Fruit fly (Drosophila melanogaster): Measurements from ENCODE around the gene GILT2.

The GILT2 gene

dm6 chr3R:23724843-23725506, 46.3 kb downstream of the GILT2 start:
- TF ChIP-seq CTCF (optimal IDR thresholded peaks at IDR 0.05) (no peak), CG8478 (optimal IDR thresholded peaks at IDR 0.05) (no peak)

- no peak for TF ChIP-seq CTCF (optimal IDR thresholded peaks at IDR 0.05)
- no peak for TF ChIP-seq CG8478 (optimal IDR thresholded peaks at IDR 0.05)
These were observed 47.1 kb downstream of the GILT2 start for dm6 chr3R:23725711-23726349.

dm6 chr3R:23726740-23727139, 48.0 kb downstream of the GILT2 start:
- TF ChIP-seq CG8478 (optimal IDR thresholded peaks at IDR 0.05) (no peak), CTCF (optimal IDR thresholded peaks at IDR 0.05) (no peak)

dm6 chr3R:23727657-23728056, 49.0 kb downstream of the GILT2 start:
- TF ChIP-seq CTCF (optimal IDR thresholded peaks at IDR 0.05) (no peak), CG8478 (optimal IDR thresholded peaks at IDR 0.05) (no peak)

dm6 chr3R:23728086-23728485, 49.4 kb downstream of the GILT2 start:
- TF ChIP-seq CTCF (optimal IDR thresholded peaks at IDR 0.05) = no peak

- TF ChIP-seq CG8478 (optimal IDR thresholded peaks at IDR 0.05) (no peak), CTCF (optimal IDR thresholded peaks at IDR 0.05) (no peak)
These were observed 50.4 kb downstream of the GILT2 start for dm6 chr3R:23729066-23729465.

Measured in S2 (cell line).